Worm (Caenorhabditis elegans) whole organism, L3 larva: ENCODE data around the gene dmsr-4.
A peak's percentile ranks its signal among the peaks of the same experiment; 100 is the strongest.

Experiments
- R02D3.7 ChIP-seq: fragments of 150-350 bp; optimal IDR thresholded peaks from 2 replicates; lab custom pipeline; 2014; ENCODE audit warnings: missing biosample characterization, missing genetic modification characterization
- ama-1 ChIP-seq: fragments of 150-350 bp; optimal IDR thresholded peaks from 2 replicates; lab custom pipeline; 2018
- ceh-16 ChIP-seq: sonication (generic microtip); optimal IDR thresholded peaks from 2 replicates; lab custom pipeline; 2017; ENCODE audit warnings: missing biosample characterization, missing genetic modification characterization
- ceh-28 ChIP-seq: fragments of 150-350 bp; optimal IDR thresholded peaks from 2 replicates; lab custom pipeline; 2014; ENCODE audit warnings: missing biosample characterization, missing genetic modification reagents, missing genetic modification characterization
- ceh-82 ChIP-seq: fragments of 150-350 bp; optimal IDR thresholded peaks from 2 replicates; lab custom pipeline; 2014; ENCODE audit warnings: missing biosample characterization, missing genetic modification characterization
- ceh-9 ChIP-seq: sonication (generic microtip); optimal IDR thresholded peaks from 2 replicates; lab custom pipeline; 2018; ENCODE audit warnings: missing biosample characterization, missing genetic modification characterization
- elt-1 ChIP-seq: fragments of 150-350 bp; optimal IDR thresholded peaks from 2 replicates; lab custom pipeline; 2014; ENCODE audit warnings: missing biosample characterization, missing genetic modification characterization
- elt-2 ChIP-seq: sonication (generic microtip); optimal IDR thresholded peaks from 2 replicates; lab custom pipeline; 2016; ENCODE audit warnings: missing genetic modification reagents, mild to moderate bottlenecking, missing genetic modification characterization, missing compliant biosample characterization
- elt-3 ChIP-seq, 3 experiments: fragments of 150-350 bp in 1 of 3; sonication (generic microtip) in 2 of 3; optimal IDR thresholded peaks; 2 replicates in 2 of 3; 4 replicates in 1 of 3; lab custom pipeline; 2014 to 2017; ENCODE audit warnings: missing biosample characterization in 3 of 3, missing genetic modification characterization in 3 of 3
- eor-1 ChIP-seq, 2 experiments: fragments of 150-350 bp; optimal IDR thresholded peaks; 2 replicates each; lab custom pipeline; 2014 to 2018; ENCODE audit warnings: missing biosample characterization in 2 of 2, missing genetic modification characterization in 2 of 2
- fkh-10 ChIP-seq: sonication (generic microtip); optimal IDR thresholded peaks from 2 replicates; lab custom pipeline; 2017; ENCODE audit warnings: missing biosample characterization, missing genetic modification reagents, missing genetic modification characterization
- jun-1 ChIP-seq: fragments of 150-350 bp; optimal IDR thresholded peaks from 2 replicates; lab custom pipeline; 2014; ENCODE audit warnings: missing biosample characterization, missing genetic modification reagents, missing genetic modification characterization
- lin-15B ChIP-seq: fragments of 150-350 bp; optimal IDR thresholded peaks from 2 replicates; lab custom pipeline; 2014; ENCODE audit warnings: missing biosample characterization, missing genetic modification characterization
- lin-39 ChIP-seq: fragments of 150-350 bp; optimal IDR thresholded peaks from 2 replicates; lab custom pipeline; 2018; ENCODE audit warnings: missing biosample characterization, missing genetic modification reagents, missing genetic modification characterization
- mml-1 ChIP-seq: fragments of 150-350 bp; sonication (generic microtip); optimal IDR thresholded peaks from 3 replicates; lab custom pipeline; 2014; ENCODE audit warnings: missing biosample characterization, missing genetic modification characterization
- nfya-1 ChIP-seq: sonication (generic microtip); optimal IDR thresholded peaks from 2 replicates; lab custom pipeline; 2017; ENCODE audit warnings: missing genetic modification characterization, mild to moderate bottlenecking, missing compliant biosample characterization, antibody characterized with exemption, moderate library complexity; ENCODE audit not compliant: insufficient read depth
- nhr-11 ChIP-seq: fragments of 150-350 bp; optimal IDR thresholded peaks from 2 replicates; lab custom pipeline; 2014; ENCODE audit warnings: missing biosample characterization, missing genetic modification characterization
- nhr-12 ChIP-seq: fragments of 150-350 bp; optimal IDR thresholded peaks from 2 replicates; lab custom pipeline; 2014; ENCODE audit warnings: missing biosample characterization, missing genetic modification characterization
- nhr-23 ChIP-seq: fragments of 150-350 bp; optimal IDR thresholded peaks from 2 replicates; lab custom pipeline; 2014; ENCODE audit warnings: missing biosample characterization, missing genetic modification reagents, missing genetic modification characterization
- nhr-237 ChIP-seq: fragments of 150-350 bp; optimal IDR thresholded peaks from 2 replicates; lab custom pipeline; 2014; ENCODE audit warnings: missing biosample characterization, missing genetic modification characterization
- nhr-25 ChIP-seq: sonication (generic microtip); optimal IDR thresholded peaks from 2 replicates; lab custom pipeline; 2017; ENCODE audit warnings: missing biosample characterization, missing genetic modification characterization
- nhr-28 ChIP-seq: fragments of 150-350 bp; optimal IDR thresholded peaks from 2 replicates; lab custom pipeline; 2014; ENCODE audit warnings: missing biosample characterization, missing genetic modification characterization
- nhr-43 ChIP-seq: sonication (generic microtip); optimal IDR thresholded peaks from 2 replicates; lab custom pipeline; 2016; ENCODE audit warnings: mild to moderate bottlenecking, missing genetic modification characterization, missing compliant biosample characterization; ENCODE audit not compliant: poor library complexity, severe bottlenecking
- nhr-67 ChIP-seq: fragments of 150-350 bp; optimal IDR thresholded peaks from 2 replicates; lab custom pipeline; 2014; ENCODE audit warnings: missing biosample characterization, missing genetic modification characterization
- nhr-76 ChIP-seq: fragments of 150-350 bp; sonication (generic microtip); optimal IDR thresholded peaks from 5 replicates; lab custom pipeline; 2014; ENCODE audit warnings: missing biosample characterization, missing genetic modification characterization
- pha-4 ChIP-seq: fragments of 150-350 bp; optimal IDR thresholded peaks from 2 replicates; lab custom pipeline; 2014; ENCODE audit warnings: missing biosample characterization, missing genetic modification reagents, missing genetic modification characterization
- pqm-1 ChIP-seq: fragments of 150-350 bp; optimal IDR thresholded peaks from 2 replicates; lab custom pipeline; 2017; ENCODE audit warnings: missing biosample characterization, missing genetic modification characterization, inconsistent platforms
- sea-2 ChIP-seq: fragments of 150-350 bp; sonication (generic microtip); optimal IDR thresholded peaks from 4 replicates; lab custom pipeline; 2014; ENCODE audit warnings: missing biosample characterization, missing genetic modification reagents, missing genetic modification characterization
- snpc-4 ChIP-seq: fragments of 150-350 bp; optimal IDR thresholded peaks from 2 replicates; lab custom pipeline; 2014; ENCODE audit warnings: missing biosample characterization, missing genetic modification characterization
- tbx-2 ChIP-seq: sonication (generic microtip); optimal IDR thresholded peaks from 2 replicates; lab custom pipeline; 2016; ENCODE audit warnings: mild to moderate bottlenecking, missing genetic modification characterization, missing compliant biosample characterization
- unc-39 ChIP-seq: sonication (generic microtip); optimal IDR thresholded peaks from 4 replicates; lab custom pipeline; 2017; ENCODE audit warnings: missing biosample characterization, missing genetic modification characterization
- ztf-11 ChIP-seq: fragments of 150-350 bp; optimal IDR thresholded peaks from 2 replicates; lab custom pipeline; 2014; ENCODE audit warnings: missing biosample characterization, missing genetic modification characterization

Gene dmsr-4

DNA sequence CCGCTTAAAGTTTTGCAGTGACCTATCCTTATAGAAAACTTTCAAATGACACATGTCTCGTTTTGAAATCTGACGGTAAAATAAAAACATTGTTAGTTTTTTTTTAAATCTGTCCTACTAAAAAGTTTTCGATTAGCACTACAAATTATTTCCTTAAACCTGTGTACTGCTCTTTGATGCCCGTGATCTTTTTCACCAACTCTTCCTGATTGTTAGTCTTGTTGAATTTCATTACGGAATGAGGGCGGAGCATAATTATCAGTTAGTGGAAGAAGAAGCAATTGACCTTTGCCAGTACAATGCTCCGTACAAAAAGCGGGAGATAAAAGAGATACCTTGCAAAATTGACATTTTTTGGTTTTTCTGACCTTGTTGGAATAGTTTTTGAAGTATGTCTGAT lies 49.7 kb downstream of the dmsr-4 start, which contains the start of gene K01A2.4:
TSS of gene K01A2.4 (plus strand) at position 301 of the 400 bp plus-strand sequence.
- TF ChIP-seq unc-39 (tag; lab: Kevin White, UChicago) (no peak), nfya-1 (no peak), mml-1 (tag; lab: Kevin White, UChicago) (no peak), nhr-28 (no peak), snpc-4 (tag; lab: Kevin White, UChicago) (no peak), nhr-67 (tag; lab: Kevin White, UChicago) (no peak), lin-39 (no peak), R02D3.7 (tag; lab: Kevin White, UChicago) (no peak), pqm-1 (tag; lab: Kevin White, UChicago) (no peak), elt-2 (tag; lab: Kevin White, UChicago) (no peak), eor-1 (tag; optimal IDR thresholded peaks at IDR 0.05; lab: Kevin White, UChicago) (no peak), elt-1 (tag; lab: Kevin White, UChicago) (no peak), ceh-82 (no peak), nhr-25 (tag; lab: Kevin White, UChicago) (no peak), nhr-12 (tag; lab: Kevin White, UChicago) (no peak), jun-1 (tag; lab: Kevin White, UChicago) (no peak), ceh-16 (tag; lab: Kevin White, UChicago) (no peak)

DNA sequence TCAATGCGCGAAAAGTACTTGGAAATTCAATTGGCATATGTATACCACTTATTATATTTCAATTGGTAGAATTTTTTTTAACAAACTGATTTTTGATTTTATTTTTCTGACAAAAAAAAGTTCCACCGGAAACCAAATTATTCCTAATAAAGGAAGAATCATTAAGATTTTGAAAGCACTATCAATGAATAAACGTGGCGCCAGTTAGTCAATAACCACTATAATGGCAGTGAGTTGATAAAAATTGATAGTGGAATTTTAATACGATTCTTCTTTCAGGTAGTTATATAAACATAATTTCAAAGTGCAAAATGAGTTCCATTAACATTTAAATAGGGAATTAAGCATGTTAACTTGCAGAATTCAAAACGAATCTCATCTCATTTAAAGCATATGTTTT lies 51.2 kb downstream of the dmsr-4 start, which contains the start of gene col-69:
TSS of gene col-69 (minus strand) at position 101 of the 400 bp plus-strand sequence.
- no peak for TF ChIP-seq nhr-28
- TF ChIP-seq elt-2 (tag; lab: Kevin White, UChicago): peak; percentile 15

ce11 chrII:303927-304711 lies 52.8 kb downstream of the dmsr-4 start:
- no peak for TF ChIP-seq nhr-67 (tag; lab: Kevin White, UChicago)
- TF ChIP-seq lin-15B (tag; lab: Kevin White, UChicago): no peak
- TF ChIP-seq nhr-76 (tag; lab: Kevin White, UChicago): no peak
- TF ChIP-seq elt-3 (tag; optimal IDR thresholded peaks at IDR 0.05; lab: Kevin White, UChicago): no peak
- TF ChIP-seq nhr-237: no peak
- no peak for TF ChIP-seq ceh-16 (tag; lab: Kevin White, UChicago)
- TF ChIP-seq nhr-25 (tag; lab: Kevin White, UChicago): no peak
- no peak for TF ChIP-seq ama-1 (lab: Kevin White, UChicago)
- no peak for TF ChIP-seq lin-39
- no peak for TF ChIP-seq ceh-9 (tag; lab: Kevin White, UChicago)
- no peak for TF ChIP-seq ztf-11 (tag; lab: Kevin White, UChicago)
- TF ChIP-seq nhr-23 (tag; lab: Kevin White, UChicago): no peak

- no peak for TF ChIP-seq ceh-28 (tag; lab: Kevin White, UChicago)
- TF ChIP-seq nhr-11 (tag; lab: Kevin White, UChicago): no peak
- no peak for TF ChIP-seq tbx-2 (tag; lab: Kevin White, UChicago)
- TF ChIP-seq nhr-23 (tag; lab: Kevin White, UChicago): peak; percentile 86
- peak; percentile 70 for TF ChIP-seq nhr-25 (tag; lab: Kevin White, UChicago)
- no peak for TF ChIP-seq elt-1 (tag; lab: Kevin White, UChicago)
- no peak for TF ChIP-seq sea-2
Measured at ce11 chrII:300977-301772, 55.7 kb downstream of the dmsr-4 start, which contains the start of gene K01A2.5. Gene K01A2.5 (plus strand): TSS chrII:301273.

- TF ChIP-seq elt-3 (tag; optimal IDR thresholded peaks at IDR 0.05; lab: Kevin White, UChicago) (no peak), fkh-10 (GFP tag; lab: Kevin White, UChicago) (no peak), pha-4 (tag; lab: Kevin White, UChicago) (no peak), elt-2 (tag; lab: Kevin White, UChicago) (no peak), nhr-43 (tag; lab: Kevin White, UChicago) (no peak), unc-39 (tag; lab: Kevin White, UChicago) (no peak)
Measured at ce11 chrII:299684-300083, 57.2 kb downstream of the dmsr-4 start, which contains the start of gene K01A2.6. Gene K01A2.6 (plus strand): TSS chrII:299984.
